Worm (Caenorhabditis elegans) whole organism, young adult: ENCODE results near the gene C32C4.16.

ENCODE experiments used
- F23B12.7 ChIP-seq: sonication (generic microtip); optimal IDR thresholded peaks from 2 replicates; lab custom pipeline; 2017; ENCODE audit warnings: missing genetic modification characterization, mild to moderate bottlenecking, missing compliant biosample characterization, antibody characterized with exemption, moderate library complexity; ENCODE audit not compliant: insufficient read depth
- F37B4.10 ChIP-seq: fragments of 200-800 bp; sonication (Bioruptor generic); IDR thresholded peaks from 2 replicates; pipeline ENCODE4 v1.3.6; 2022; ENCODE audit warnings: missing genetic modification characterization, missing compliant biosample characterization
- Y53G8AR.9 ChIP-seq: fragments of 200-800 bp; sonication (Bioruptor generic); conservative IDR thresholded peaks from 2 replicates; pipeline ENCODE4 v1.3.6; 2022; ENCODE audit warnings: missing genetic modification reagents, missing genetic modification characterization, missing compliant biosample characterization
- madf-8 ChIP-seq: fragments of 200-800 bp; sonication (Bioruptor generic); conservative IDR thresholded peaks from 2 replicates; pipeline ENCODE4 v1.3.6; 2022; ENCODE audit warnings: missing genetic modification reagents, missing genetic modification characterization, missing compliant biosample characterization

DNA sequence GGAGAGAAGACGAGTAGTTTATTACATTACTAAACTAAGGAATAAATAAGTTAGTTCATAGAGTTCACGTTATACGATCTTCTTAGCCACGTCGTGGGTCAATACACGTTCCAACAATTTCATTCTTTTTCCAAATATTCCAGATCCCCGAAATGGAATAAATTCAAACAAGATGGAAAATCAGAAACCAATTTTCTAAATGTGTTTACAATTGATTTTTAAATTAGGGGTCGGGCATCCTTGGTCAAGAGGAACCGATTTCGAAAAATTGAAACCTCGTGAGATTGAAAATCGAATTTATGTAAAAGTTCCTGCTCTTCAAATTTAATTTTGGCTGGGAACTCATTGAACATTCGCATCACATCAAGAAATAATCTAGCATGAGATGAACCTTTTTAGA lies 37.4 kb downstream of the C32C4.16 start:
- TF ChIP-seq Y53G8AR.9 (GFP tag; lab: Robert Waterston, UW) (no peak), F23B12.7 (no peak), F37B4.10 (GFP tag; lab: Robert Waterston, UW) (no peak), madf-8 (GFP tag; lab: Robert Waterston, UW) (no peak)
